Worm (Caenorhabditis elegans) whole organism, mixed stage, embryonic: Measurements from ENCODE around the gene irld-50.

ENCODE experiments used
- ces-1 ChIP-seq: fragments of 150-350 bp; optimal IDR thresholded peaks from 2 replicates; lab custom pipeline; 2014; ENCODE audit warnings: missing biosample characterization, missing genetic modification reagents, missing genetic modification characterization
- drap-1 ChIP-seq: fragments of 200-800 bp; sonication (Bioruptor generic); optimal IDR thresholded peaks from 3 replicates; lab custom pipeline; 2018; ENCODE audit warnings: mild to moderate bottlenecking, missing genetic modification characterization, missing compliant biosample characterization
- flh-1 ChIP-seq: fragments of 200-800 bp; sonication (Bioruptor generic); optimal IDR thresholded peaks from 2 replicates; lab custom pipeline; 2018; ENCODE audit warnings: mild to moderate bottlenecking, missing genetic modification characterization, moderate library complexity, missing compliant biosample characterization
- lsy-2 ChIP-seq: fragments of 150-350 bp; optimal IDR thresholded peaks from 2 replicates; lab custom pipeline; 2014; ENCODE audit warnings: missing biosample characterization, missing genetic modification characterization
- mep-1 ChIP-seq: fragments of 150-350 bp; optimal IDR thresholded peaks from 2 replicates; lab custom pipeline; 2017; ENCODE audit warnings: missing biosample characterization, missing genetic modification reagents, missing genetic modification characterization, inconsistent platforms
- nhr-12 ChIP-seq: fragments of 150-350 bp; optimal IDR thresholded peaks from 2 replicates; lab custom pipeline; 2014; ENCODE audit warnings: missing biosample characterization, missing genetic modification characterization
- nhr-237 ChIP-seq: fragments of 150-350 bp; optimal IDR thresholded peaks from 2 replicates; lab custom pipeline; 2014; ENCODE audit warnings: missing biosample characterization, missing genetic modification characterization
- sem-2 ChIP-seq: fragments of 200-800 bp; sonication (Bioruptor generic); optimal IDR thresholded peaks from 2 replicates; lab custom pipeline; 2018; ENCODE audit warnings: mild to moderate bottlenecking, missing genetic modification characterization, missing compliant biosample characterization
- snpc-4 ChIP-seq: fragments of 150-350 bp; optimal IDR thresholded peaks from 2 replicates; lab custom pipeline; 2014; ENCODE audit warnings: missing biosample characterization, missing genetic modification characterization
- tbx-8 ChIP-seq: fragments of 200-800 bp; sonication (Bioruptor generic); optimal IDR thresholded peaks from 2 replicates; lab custom pipeline; 2018; ENCODE audit warnings: mild to moderate bottlenecking, missing genetic modification characterization, moderate library complexity, missing compliant biosample characterization
- zip-8 ChIP-seq: fragments of 150-350 bp; optimal IDR thresholded peaks from 2 replicates; lab custom pipeline; 2014; ENCODE audit warnings: missing biosample characterization, missing genetic modification characterization

DNA sequence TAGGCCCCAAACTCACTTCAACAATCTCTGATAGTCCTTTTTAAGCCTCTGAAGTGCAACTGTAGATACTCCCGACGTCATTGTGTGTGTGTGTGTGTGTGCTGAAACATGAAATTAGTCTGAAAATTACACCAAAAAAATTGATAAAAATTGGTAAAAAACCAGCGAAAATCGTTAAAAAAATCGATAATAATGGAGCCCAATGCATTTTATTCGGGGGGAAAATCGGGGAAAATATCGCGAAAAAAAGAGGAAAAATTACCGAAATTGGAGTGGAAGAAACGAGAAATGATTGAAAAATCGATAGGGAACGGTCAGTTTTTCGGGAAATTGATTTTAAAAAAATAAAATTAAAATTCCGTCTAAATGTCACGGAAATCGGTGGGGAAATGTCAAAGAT lies 43.6 kb downstream of the irld-50 start, which contains the start of gene ubc-26:
- TF ChIP-seq mep-1 (tag; lab: Kevin White, UChicago) = no peak
- TF ChIP-seq nhr-237 = no peak
- no peak for TF ChIP-seq tbx-8 (GFP tag; lab: Kevin White, UChicago)
- no peak for TF ChIP-seq ces-1 (GFP tag; lab: Kevin White, UChicago)
- no peak for TF ChIP-seq lsy-2 (tag; lab: Kevin White, UChicago)
- TF ChIP-seq drap-1 (GFP tag; lab: Kevin White, UChicago) = no peak
- no peak for TF ChIP-seq flh-1 (GFP tag; lab: Kevin White, UChicago)
- no peak for TF ChIP-seq nhr-12
- no peak for TF ChIP-seq snpc-4
- TF ChIP-seq sem-2 (GFP tag; lab: Kevin White, UChicago) = no peak
- TF ChIP-seq zip-8 = no peak
